Worm (Caenorhabditis elegans): Measurements from ENCODE around the gene ttr-5.

- TF ChIP-seq lin-13 (GFP tag; optimal IDR thresholded peaks at IDR 0.05), result no peak
- no peak for TF ChIP-seq skn-1 (tag; optimal IDR thresholded peaks at IDR 0.05)
- TF ChIP-seq fos-1 (tag; optimal IDR thresholded peaks at IDR 0.05), result no peak
- no peak for TF ChIP-seq zag-1 (tag; optimal IDR thresholded peaks at IDR 0.05)
- TF ChIP-seq F13H6.1 (tag; optimal IDR thresholded peaks at IDR 0.05), result no peak
- no peak for TF ChIP-seq lsy-2 (tag; optimal IDR thresholded peaks at IDR 0.05)
- no peak for TF ChIP-seq nhr-11 (tag; optimal IDR thresholded peaks at IDR 0.05)
- no peak for TF ChIP-seq nhr-129 (tag; optimal IDR thresholded peaks at IDR 0.05)
- TF ChIP-seq peb-1 (tag; optimal IDR thresholded peaks at IDR 0.05), result no peak
- TF ChIP-seq mab-5 (tag; optimal IDR thresholded peaks at IDR 0.05), result no peak
- no peak for TF ChIP-seq ztf-4 (tag; optimal IDR thresholded peaks at IDR 0.05)
- no peak for TF ChIP-seq nhr-23 (tag; optimal IDR thresholded peaks at IDR 0.05)
- no peak for TF ChIP-seq sma-3 (GFP tag; optimal IDR thresholded peaks at IDR 0.05)
These were observed 31.1 kb downstream of the ttr-5 start, which contains the start of gene flp-25 for ce11 chrIII:9361228-9361627.

Data from whole organism, L2 larva.